Worm (Caenorhabditis elegans) whole organism, L1 larva: ENCODE data around the gene srj-24.

Experiments
- C04F5.9 ChIP-seq: sonication (generic microtip); optimal IDR thresholded peaks from 2 replicates; lab custom pipeline; 2016; ENCODE audit warnings: missing genetic modification characterization, missing compliant biosample characterization
- C34B4.2 ChIP-seq: sonication (generic microtip); optimal IDR thresholded peaks from 2 replicates; lab custom pipeline; 2017; ENCODE audit warnings: mild to moderate bottlenecking, missing genetic modification characterization, missing compliant biosample characterization
- Y116A8C.19 ChIP-seq: sonication (generic microtip); optimal IDR thresholded peaks from 2 replicates; lab custom pipeline; 2016; ENCODE audit warnings: missing compliant biosample characterization, missing genetic modification characterization, borderline replicate concordance
- aly-2 ChIP-seq: fragments of 150-350 bp; optimal IDR thresholded peaks from 2 replicates; lab custom pipeline; 2014; ENCODE audit warnings: missing biosample characterization, missing genetic modification characterization
- blmp-1 ChIP-seq: fragments of 150-350 bp; optimal IDR thresholded peaks from 2 replicates; lab custom pipeline; 2014; ENCODE audit warnings: missing biosample characterization, missing genetic modification characterization
- ceh-63 ChIP-seq: fragments of 200-800 bp; sonication (Bioruptor generic); optimal IDR thresholded peaks from 2 replicates; lab custom pipeline; 2018; ENCODE audit warnings: mild to moderate bottlenecking, missing genetic modification characterization, missing compliant biosample characterization
- ceh-8 ChIP-seq: fragments of 200-800 bp; sonication (Bioruptor generic); optimal IDR thresholded peaks from 2 replicates; lab custom pipeline; 2018; ENCODE audit warnings: mild to moderate bottlenecking, missing genetic modification characterization, moderate library complexity, missing compliant biosample characterization
- ceh-82 ChIP-seq, 3 experiments: fragments of 150-350 bp in 1 of 3; sonication (generic microtip) in 2 of 3; optimal IDR thresholded peaks; 2 replicates each; lab custom pipeline; 2014 to 2017; ENCODE audit warnings: missing biosample characterization in 3 of 3, missing genetic modification characterization in 3 of 3
- ceh-90 ChIP-seq: sonication (generic microtip); optimal IDR thresholded peaks from 2 replicates; lab custom pipeline; 2016; ENCODE audit warnings: missing genetic modification characterization, missing compliant biosample characterization
- efl-3 ChIP-seq: fragments of 200-800 bp; sonication (Bioruptor generic); optimal IDR thresholded peaks from 2 replicates; lab custom pipeline; 2018; ENCODE audit warnings: mild to moderate bottlenecking, missing genetic modification characterization, missing compliant biosample characterization
- egl-13 ChIP-seq: sonication (generic microtip); optimal IDR thresholded peaks from 2 replicates; lab custom pipeline; 2016; ENCODE audit warnings: missing genotype, missing genetic modification reagents, missing genetic modification characterization, missing compliant biosample characterization
- egl-27 ChIP-seq, 2 experiments: fragments of 150-350 bp in 1 of 2; sonication (generic microtip); optimal IDR thresholded peaks; 3 replicates each; lab custom pipeline; 2017 to 2018; ENCODE audit warnings: missing biosample characterization in 2 of 2, missing genetic modification characterization in 2 of 2, missing genetic modification reagents in 2 of 2
- elt-3 ChIP-seq, 6 experiments: fragments of 150-350 bp in 1 of 6; sonication (generic microtip); optimal IDR thresholded peaks; 2 replicates each; lab custom pipeline; 2017 to 2018; ENCODE audit warnings: missing biosample characterization in 6 of 6, missing genetic modification characterization in 6 of 6, inconsistent platforms in 1 of 6
- ets-5 ChIP-seq: fragments of 200-800 bp; sonication (Bioruptor generic); IDR thresholded peaks from 2 replicates; pipeline ENCODE4 v1.3.6; 2022; ENCODE audit warnings: missing genetic modification characterization, missing compliant biosample characterization
- fkh-4 ChIP-seq: sonication (generic microtip); optimal IDR thresholded peaks from 2 replicates; lab custom pipeline; 2016; ENCODE audit warnings: missing compliant biosample characterization, missing genetic modification characterization, borderline replicate concordance
- hlh-4 ChIP-seq: sonication (generic microtip); optimal IDR thresholded peaks from 2 replicates; lab custom pipeline; 2016; ENCODE audit warnings: mild to moderate bottlenecking, missing genetic modification characterization, missing compliant biosample characterization
- hpl-2 ChIP-seq: fragments of 150-350 bp; optimal IDR thresholded peaks from 2 replicates; lab custom pipeline; 2014; ENCODE audit warnings: missing biosample characterization, missing genetic modification reagents, missing genetic modification characterization
- isw-1 ChIP-seq: fragments of 200-800 bp; sonication (Bioruptor generic); IDR thresholded peaks from 2 replicates; pipeline ENCODE4 v1.3.6; 2022; ENCODE audit warnings: missing genetic modification characterization, missing compliant biosample characterization
- jun-1 ChIP-seq: fragments of 150-350 bp; optimal IDR thresholded peaks from 2 replicates; lab custom pipeline; 2014; ENCODE audit warnings: missing biosample characterization, missing genetic modification reagents, missing genetic modification characterization
- lin-15B ChIP-seq: fragments of 150-350 bp; sonication (generic microtip); optimal IDR thresholded peaks from 3 replicates; lab custom pipeline; 2014; ENCODE audit warnings: missing biosample characterization, missing genetic modification characterization
- lin-35 ChIP-seq, 2 experiments: fragments of 150-350 bp; optimal IDR thresholded peaks; 2 replicates each; lab custom pipeline; 2014; ENCODE audit warnings: missing biosample characterization in 2 of 2, missing genetic modification characterization in 2 of 2, missing genetic modification reagents in 2 of 2
- lir-3 ChIP-seq: sonication (generic microtip); optimal IDR thresholded peaks from 2 replicates; lab custom pipeline; 2016; ENCODE audit warnings: mild to moderate bottlenecking, missing genetic modification characterization, moderate library complexity, missing compliant biosample characterization; ENCODE audit not compliant: poor library complexity
- lsy-2 ChIP-seq, 2 experiments: fragments of 150-350 bp; optimal IDR thresholded peaks; 2 replicates each; lab custom pipeline; 2014; ENCODE audit warnings: missing biosample characterization in 2 of 2, missing genetic modification characterization in 2 of 2
- mab-9 ChIP-seq: fragments of 200-800 bp; sonication (Bioruptor generic); IDR thresholded peaks from 2 replicates; pipeline ENCODE4 v1.3.6; 2022; ENCODE audit warnings: missing genetic modification reagents, missing genetic modification characterization, missing compliant biosample characterization
- mep-1 ChIP-seq: fragments of 150-350 bp; optimal IDR thresholded peaks from 2 replicates; lab custom pipeline; 2014; ENCODE audit warnings: missing biosample characterization, missing genetic modification characterization
- nhr-237 ChIP-seq: fragments of 150-350 bp; optimal IDR thresholded peaks from 2 replicates; lab custom pipeline; 2014; ENCODE audit warnings: missing biosample characterization, missing genetic modification characterization
- nhr-28 ChIP-seq: fragments of 150-350 bp; optimal IDR thresholded peaks from 2 replicates; lab custom pipeline; 2014; ENCODE audit warnings: missing biosample characterization, missing genetic modification characterization
- nhr-71 ChIP-seq: sonication (generic microtip); optimal IDR thresholded peaks from 2 replicates; lab custom pipeline; 2016; ENCODE audit warnings: mild to moderate bottlenecking, missing genetic modification characterization, moderate library complexity, missing compliant biosample characterization
- nhr-76 ChIP-seq: sonication (generic microtip); optimal IDR thresholded peaks from 2 replicates; lab custom pipeline; 2017; ENCODE audit warnings: missing biosample characterization, missing genetic modification characterization
- nhr-85 ChIP-seq: sonication (generic microtip); peaks from one replicate; lab custom pipeline; 2016; ENCODE audit warnings: missing genetic modification characterization, inconsistent platforms, missing compliant biosample characterization
- pax-3 ChIP-seq: fragments of 200-800 bp; sonication (Bioruptor generic); optimal IDR thresholded peaks from 2 replicates; lab custom pipeline; 2018; ENCODE audit warnings: mild to moderate bottlenecking, missing genetic modification characterization, moderate library complexity, missing compliant biosample characterization
- sptf-1 ChIP-seq: fragments of 150-350 bp; optimal IDR thresholded peaks from 2 replicates; lab custom pipeline; 2014; ENCODE audit warnings: missing biosample characterization, missing genetic modification characterization
- sup-37 ChIP-seq: fragments of 200-800 bp; sonication (Bioruptor generic); optimal IDR thresholded peaks from 2 replicates; lab custom pipeline; 2018; ENCODE audit warnings: mild to moderate bottlenecking, missing genetic modification characterization, missing compliant biosample characterization
- swsn-7 ChIP-seq: sonication (generic microtip); optimal IDR thresholded peaks from 2 replicates; lab custom pipeline; 2016; ENCODE audit warnings: missing genetic modification characterization, missing compliant biosample characterization
- tbx-2 ChIP-seq: sonication (generic microtip); optimal IDR thresholded peaks from 2 replicates; lab custom pipeline; 2016; ENCODE audit warnings: missing genetic modification characterization, missing compliant biosample characterization
- unc-130 ChIP-seq: fragments of 150-350 bp; optimal IDR thresholded peaks from 2 replicates; lab custom pipeline; 2017; ENCODE audit warnings: missing biosample characterization, missing genetic modification characterization, inconsistent platforms
- unc-30 ChIP-seq: sonication (generic microtip); optimal IDR thresholded peaks from 2 replicates; lab custom pipeline; 2017; ENCODE audit warnings: missing biosample characterization, missing genetic modification characterization
- unc-86 ChIP-seq: sonication (generic microtip); optimal IDR thresholded peaks from 2 replicates; lab custom pipeline; 2016; ENCODE audit warnings: missing genetic modification characterization, missing compliant biosample characterization
- unc-98 ChIP-seq: fragments of 200-800 bp; sonication (Bioruptor generic); IDR thresholded peaks from 2 replicates; pipeline ENCODE4 v1.3.6; 2022; ENCODE audit warnings: missing genetic modification characterization, missing compliant biosample characterization
- xbp-1 ChIP-seq: sonication (generic microtip); optimal IDR thresholded peaks from 2 replicates; lab custom pipeline; 2016; ENCODE audit warnings: missing genetic modification characterization, missing compliant biosample characterization
- zag-1 ChIP-seq: fragments of 150-350 bp; optimal IDR thresholded peaks from 2 replicates; lab custom pipeline; 2014; ENCODE audit warnings: missing biosample characterization, missing genetic modification characterization
- ztf-4 ChIP-seq: fragments of 150-350 bp; optimal IDR thresholded peaks from 2 replicates; lab custom pipeline; 2014; ENCODE audit warnings: missing biosample characterization, missing genetic modification characterization

srj-24 gene

DNA sequence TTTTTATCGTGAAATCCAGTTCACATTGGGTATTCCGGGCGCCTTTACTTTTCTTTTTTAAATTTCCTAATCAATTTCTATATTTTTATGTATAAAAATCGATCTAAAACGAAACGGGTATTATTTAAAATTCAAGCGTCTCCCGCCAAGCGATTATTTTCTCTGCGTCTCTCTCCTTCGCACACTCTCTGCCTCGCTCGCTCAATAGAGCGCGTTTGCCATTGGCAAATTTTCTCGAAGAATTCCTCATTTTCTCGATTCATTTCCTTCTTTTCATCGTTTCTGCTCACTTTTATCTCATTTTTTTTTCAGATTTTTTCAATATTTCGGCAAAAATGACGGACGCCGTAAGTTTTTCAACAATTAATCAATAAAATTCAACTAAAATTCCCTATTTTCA, 34.6 kb upstream of the srj-24 start, which contains the start of gene sti-1 (continued):
- TF ChIP-seq Y116A8C.19 (tag; lab: Kevin White, UChicago) (no peak), ztf-4 (tag; lab: Kevin White, UChicago) (no peak), egl-13 (tag; lab: Kevin White, UChicago) (peak; percentile 89), elt-3 (tag; optimal IDR thresholded peaks at IDR 0.05; lab: Kevin White, UChicago) (peak in 2 of 6 experiments; percentile 65 to 90), nhr-76 (tag; lab: Kevin White, UChicago) (no peak), mab-9 (peak; percentile 79), C34B4.2 (tag; lab: Kevin White, UChicago) (no peak), C04F5.9 (tag; lab: Kevin White, UChicago) (peak; percentile 41), unc-98 (GFP tag; lab: Robert Waterston, UW) (peak; percentile 35; the same call in 1 of the 2 replicates), lin-15B (peak; percentile 85), unc-30 (tag; lab: Kevin White, UChicago) (no peak), lsy-2 (tag; optimal IDR thresholded peaks at IDR 0.05; lab: Kevin White, UChicago) (peak; percentile 89 to 91), ceh-82 (tag; optimal IDR thresholded peaks at IDR 0.05; lab: Kevin White, UChicago) (peak; percentile 85 to 92 (median 88)), hlh-4 (no peak), ceh-8 (GFP tag; lab: Kevin White, UChicago) (peak; percentile 68), nhr-237 (tag; lab: Kevin White, UChicago) (peak; percentile 83), ceh-90 (tag; lab: Kevin White, UChicago) (no peak), lin-35 (GFP tag; optimal IDR thresholded peaks at IDR 0.05; lab: Kevin White, UChicago) (peak; percentile 97 to 99), nhr-71 (tag; lab: Kevin White, UChicago) (peak; percentile 95), isw-1 (GFP tag; lab: Robert Waterston, UW) (peak; percentile 87), xbp-1 (tag; lab: Kevin White, UChicago) (peak; percentile 91), sptf-1 (tag; lab: Kevin White, UChicago) (no peak), egl-27 (tag; optimal IDR thresholded peaks at IDR 0.05; lab: Kevin White, UChicago) (no peak), aly-2 (peak; percentile 51), efl-3 (no peak), fkh-4 (no peak), lir-3 (tag; lab: Kevin White, UChicago) (peak; percentile 54), tbx-2 (peak; percentile 91), swsn-7 (tag; lab: Kevin White, UChicago) (peak; percentile 92), unc-86 (tag; lab: Kevin White, UChicago) (peak; percentile 87), jun-1 (tag; lab: Kevin White, UChicago) (peak; percentile 86)

DNA sequence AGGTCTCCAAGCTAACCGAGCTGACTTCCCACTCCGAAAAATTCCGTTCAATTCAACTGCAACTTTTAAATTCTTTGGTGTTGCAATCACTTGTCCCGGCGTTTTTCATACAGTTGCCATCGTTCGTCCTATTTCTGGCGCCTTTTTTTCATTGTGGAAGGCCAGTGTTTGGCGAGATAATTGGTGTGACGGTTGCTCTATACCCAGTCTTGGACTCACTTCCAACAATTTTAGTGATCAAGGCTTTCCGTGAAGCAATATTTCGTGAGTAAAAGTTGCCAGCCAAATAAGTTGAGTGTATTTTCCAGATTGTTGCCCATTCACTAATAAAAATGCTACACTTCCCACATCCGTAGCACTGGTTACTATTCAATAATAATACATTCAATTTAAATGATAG, 33.5 kb upstream of the srj-24 start:
- TF ChIP-seq blmp-1 (no peak), sup-37 (GFP tag; lab: Kevin White, UChicago) (no peak), hpl-2 (GFP tag; lab: Kevin White, UChicago) (no peak), xbp-1 (tag; lab: Kevin White, UChicago) (no peak), pax-3 (no peak), ceh-63 (GFP tag; lab: Kevin White, UChicago) (no peak), zag-1 (tag; lab: Kevin White, UChicago) (no peak), ceh-8 (GFP tag; lab: Kevin White, UChicago) (no peak), ets-5 (GFP tag; lab: Robert Waterston, UW) (no peak), efl-3 (no peak), mep-1 (no peak), unc-130 (tag; lab: Kevin White, UChicago) (no peak)

DNA sequence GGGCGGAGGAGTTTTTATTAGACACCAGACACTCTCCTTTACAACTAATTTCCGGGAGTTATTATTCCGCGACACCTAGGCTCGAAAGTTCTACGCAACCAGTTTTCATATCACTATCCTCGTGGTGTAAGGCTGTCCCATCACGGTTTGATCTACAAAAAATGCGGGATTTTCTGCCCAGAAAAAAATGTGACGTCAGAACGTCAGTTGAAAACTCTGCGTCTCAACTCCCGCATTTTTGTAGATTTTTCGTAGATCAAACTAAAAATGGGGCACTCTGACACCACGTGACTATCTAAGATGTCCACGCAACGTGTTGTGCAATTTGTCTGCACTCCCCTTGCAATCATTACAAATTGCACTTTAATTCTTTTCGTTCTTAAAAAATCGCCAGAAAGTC, 26.1 kb upstream of the srj-24 start, which contains the start of gene str-238:
str-238 (plus strand) TSS at position 301 of the 400 bp plus-strand sequence.
- TF ChIP-seq nhr-28 (no peak), nhr-85 (peak; percentile 2)
- TF ChIP-seq, all 84 proteins: peak for 1
